Worm (Caenorhabditis elegans) whole organism, late embryonic: ENCODE measurements around the gene tmd-2.
A peak's percentile ranks its signal among the peaks of the same experiment; 100 is the strongest.
"Not testable (repeated sequence)": the region's sequence is repeated elsewhere in the genome, so short reads cannot be mapped to it uniquely, and the experiment has no call there.

ENCODE experiments used
- F13H6.1 ChIP-seq: sonication (generic microtip); optimal IDR thresholded peaks from 2 replicates; lab custom pipeline; 2016; ENCODE audit warnings: missing genetic modification characterization, missing compliant biosample characterization
- K09A11.1 ChIP-seq: sonication (generic microtip); optimal IDR thresholded peaks from 2 replicates; lab custom pipeline; 2017; ENCODE audit warnings: antibody characterized with exemption, mild to moderate bottlenecking, missing genetic modification characterization, missing compliant biosample characterization; ENCODE audit not compliant: insufficient read depth
- T23F11.4 ChIP-seq: fragments of 200-800 bp; sonication (Bioruptor generic); optimal IDR thresholded peaks from 2 replicates; lab custom pipeline; 2018; ENCODE audit warnings: mild to moderate bottlenecking, missing genetic modification characterization, missing compliant biosample characterization
- ahr-1 ChIP-seq: sonication (generic microtip); optimal IDR thresholded peaks from 2 replicates; lab custom pipeline; 2016; ENCODE audit warnings: missing genetic modification characterization, missing compliant biosample characterization
- ama-1 ChIP-seq: fragments of 150-350 bp; optimal IDR thresholded peaks from 2 replicates; lab custom pipeline; 2014
- ceh-14 ChIP-seq: sonication (generic microtip); optimal IDR thresholded peaks from 2 replicates; lab custom pipeline; 2016; ENCODE audit warnings: missing genotype, missing genetic modification characterization, missing compliant biosample characterization
- ceh-19 ChIP-seq: fragments of 200-800 bp; sonication (Bioruptor generic); optimal IDR thresholded peaks from 2 replicates; lab custom pipeline; 2018; ENCODE audit warnings: mild to moderate bottlenecking, missing genetic modification characterization, missing compliant biosample characterization
- ceh-22 ChIP-seq: sonication (generic microtip); optimal IDR thresholded peaks from 2 replicates; lab custom pipeline; 2017; ENCODE audit warnings: missing biosample characterization, missing genetic modification characterization
- ceh-30 ChIP-seq: fragments of 150-350 bp; optimal IDR thresholded peaks from 2 replicates; lab custom pipeline; 2014; ENCODE audit warnings: missing biosample characterization, missing genetic modification characterization
- ceh-31 ChIP-seq: sonication (generic microtip); optimal IDR thresholded peaks from 2 replicates; lab custom pipeline; 2016; ENCODE audit warnings: missing genetic modification characterization, missing compliant biosample characterization
- ceh-45 ChIP-seq: fragments of 200-800 bp; sonication (Bioruptor generic); IDR thresholded peaks from 2 replicates; pipeline ENCODE4 v1.3.6; 2022; ENCODE audit warnings: missing genetic modification reagents, missing genetic modification characterization, missing compliant biosample characterization
- ceh-6 ChIP-seq: fragments of 200-800 bp; sonication (Bioruptor generic); optimal IDR thresholded peaks from 2 replicates; lab custom pipeline; 2018; ENCODE audit warnings: mild to moderate bottlenecking, missing genetic modification characterization, missing compliant biosample characterization
- che-1 ChIP-seq: sonication (generic microtip); optimal IDR thresholded peaks from 2 replicates; lab custom pipeline; 2016; ENCODE audit warnings: mild to moderate bottlenecking, missing genetic modification characterization, missing compliant biosample characterization
- dmd-4 ChIP-seq: sonication (generic microtip); optimal IDR thresholded peaks from 2 replicates; lab custom pipeline; 2016; ENCODE audit warnings: borderline replicate concordance, missing genetic modification characterization, missing compliant biosample characterization
- elt-2 ChIP-seq: sonication (generic microtip); optimal IDR thresholded peaks from 2 replicates; lab custom pipeline; 2016; ENCODE audit warnings: missing genetic modification reagents, missing genetic modification characterization, missing compliant biosample characterization
- elt-4 ChIP-seq: sonication (generic microtip); optimal IDR thresholded peaks from 2 replicates; lab custom pipeline; 2016; ENCODE audit warnings: missing genetic modification characterization, missing compliant biosample characterization
- ets-4 ChIP-seq: sonication (generic microtip); optimal IDR thresholded peaks from 2 replicates; lab custom pipeline; 2016; ENCODE audit warnings: missing genetic modification characterization, missing compliant biosample characterization
- eyg-1 ChIP-seq: sonication (generic microtip); optimal IDR thresholded peaks from 2 replicates; lab custom pipeline; 2016; ENCODE audit warnings: missing genotype, missing genetic modification characterization, missing compliant biosample characterization
- gmeb-2 ChIP-seq: sonication (generic microtip); optimal IDR thresholded peaks from 2 replicates; lab custom pipeline; 2016; ENCODE audit warnings: missing genetic modification characterization, inconsistent platforms, missing compliant biosample characterization
- hlh-13 ChIP-seq: fragments of 200-800 bp; sonication (Bioruptor generic); optimal IDR thresholded peaks from 2 replicates; lab custom pipeline; 2018; ENCODE audit warnings: mild to moderate bottlenecking, missing genetic modification characterization, missing compliant biosample characterization
- hlh-15 ChIP-seq: sonication (generic microtip); optimal IDR thresholded peaks from 2 replicates; lab custom pipeline; 2016; ENCODE audit warnings: missing genetic modification characterization, missing compliant biosample characterization
- hlh-30 ChIP-seq: sonication (generic microtip); optimal IDR thresholded peaks from 2 replicates; lab custom pipeline; 2017; ENCODE audit warnings: antibody characterized with exemption, missing genetic modification characterization, missing compliant biosample characterization; ENCODE audit not compliant: insufficient read depth
- hlh-6 ChIP-seq: sonication (generic microtip); optimal IDR thresholded peaks from 2 replicates; lab custom pipeline; 2016; ENCODE audit warnings: missing genotype, missing genetic modification characterization, missing compliant biosample characterization
- hlh-8 ChIP-seq: sonication (generic microtip); optimal IDR thresholded peaks from 2 replicates; lab custom pipeline; 2016; ENCODE audit warnings: missing genotype, missing genetic modification characterization, missing compliant biosample characterization
- lim-6 ChIP-seq: sonication (generic microtip); optimal IDR thresholded peaks from 2 replicates; lab custom pipeline; 2016; ENCODE audit warnings: missing genetic modification characterization, missing compliant biosample characterization
- mec-3 ChIP-seq: sonication (generic microtip); optimal IDR thresholded peaks from 2 replicates; lab custom pipeline; 2016; ENCODE audit warnings: borderline replicate concordance, missing genetic modification characterization, missing compliant biosample characterization
- nhr-11 ChIP-seq: fragments of 150-350 bp; optimal IDR thresholded peaks from 2 replicates; lab custom pipeline; 2014; ENCODE audit warnings: missing biosample characterization, missing genetic modification characterization
- nhr-232 ChIP-seq: sonication (generic microtip); optimal IDR thresholded peaks from 2 replicates; lab custom pipeline; 2016; ENCODE audit warnings: missing genetic modification characterization, missing compliant biosample characterization
- npax-4 ChIP-seq: sonication (generic microtip); optimal IDR thresholded peaks from 2 replicates; lab custom pipeline; 2016; ENCODE audit warnings: missing genetic modification characterization, missing compliant biosample characterization
- pag-3 ChIP-seq: sonication (generic microtip); optimal IDR thresholded peaks from 2 replicates; lab custom pipeline; 2016; ENCODE audit warnings: missing compliant biosample characterization, missing genetic modification characterization, borderline replicate concordance
- pat-9 ChIP-seq: fragments of 200-800 bp; sonication (Bioruptor generic); optimal IDR thresholded peaks from 2 replicates; lab custom pipeline; 2018; ENCODE audit warnings: mild to moderate bottlenecking, missing genetic modification characterization, moderate library complexity, missing compliant biosample characterization
- pha-4 ChIP-seq: fragments of 150-350 bp; optimal IDR thresholded peaks from 2 replicates; lab custom pipeline; 2018; ENCODE audit warnings: missing biosample characterization, missing genetic modification reagents, missing genetic modification characterization
- pqm-1 ChIP-seq: sonication (generic microtip); optimal IDR thresholded peaks from 2 replicates; lab custom pipeline; 2016; ENCODE audit warnings: missing genetic modification characterization, missing compliant biosample characterization
- rnt-1 ChIP-seq: sonication (generic microtip); optimal IDR thresholded peaks from 2 replicates; lab custom pipeline; 2016; ENCODE audit warnings: missing genetic modification characterization, missing compliant biosample characterization
- syd-9 ChIP-seq: sonication (generic microtip); optimal IDR thresholded peaks from 2 replicates; lab custom pipeline; 2016; ENCODE audit warnings: mild to moderate bottlenecking, missing genetic modification characterization, moderate library complexity, missing compliant biosample characterization
- tbx-7 ChIP-seq: sonication (generic microtip); optimal IDR thresholded peaks from 2 replicates; lab custom pipeline; 2016; ENCODE audit warnings: missing genotype, missing genetic modification characterization, missing compliant biosample characterization
- ttx-3 ChIP-seq: sonication (generic microtip); optimal IDR thresholded peaks from 2 replicates; lab custom pipeline; 2016; ENCODE audit warnings: missing genetic modification reagents, missing genetic modification characterization, missing compliant biosample characterization
- unc-3 ChIP-seq, 2 experiments: fragments of 200-800 bp in 1 of 2; sonication (Bioruptor generic) in 1 of 2; sonication (generic microtip) in 1 of 2; conservative IDR thresholded peaks in 1 of 2; optimal IDR thresholded peaks in 1 of 2; 2 replicates each; pipeline versions ENCODE4 v1.3.6 to Lab custom; 2016 to 2022; ENCODE audit warnings: missing compliant biosample characterization in 2 of 2, missing genetic modification characterization in 2 of 2, missing genetic modification reagents in 1 of 2
- unc-55 ChIP-seq: sonication (generic microtip); optimal IDR thresholded peaks from 2 replicates; lab custom pipeline; 2017; ENCODE audit warnings: missing biosample characterization, missing genetic modification reagents, missing genetic modification characterization
- zip-5 ChIP-seq: sonication (generic microtip); optimal IDR thresholded peaks from 2 replicates; lab custom pipeline; 2016; ENCODE audit warnings: missing genetic modification characterization, missing compliant biosample characterization
- ztf-16 ChIP-seq: sonication (generic microtip); optimal IDR thresholded peaks from 2 replicates; lab custom pipeline; 2017; ENCODE audit warnings: missing genetic modification characterization, missing compliant biosample characterization

The tmd-2 gene

ce11 chrV:8307013-8307412, 27.4 kb upstream of the tmd-2 start:
- no peak for TF ChIP-seq npax-4 (tag; lab: Kevin White, UChicago)
- TF ChIP-seq syd-9 (tag; lab: Kevin White, UChicago): no peak
- TF ChIP-seq hlh-6 (tag; lab: Kevin White, UChicago): no peak
- no peak for TF ChIP-seq ceh-14 (tag; lab: Kevin White, UChicago)
- no peak for TF ChIP-seq T23F11.4 (GFP tag; lab: Kevin White, UChicago)
- TF ChIP-seq gmeb-2 (tag; lab: Kevin White, UChicago): no peak
- TF ChIP-seq unc-3 (GFP tag; conservative IDR thresholded peaks at IDR 0.05; lab: Robert Waterston, UW): no peak
- TF ChIP-seq unc-3 (tag; optimal IDR thresholded peaks at IDR 0.05; lab: Kevin White, UChicago): no peak
- no peak for TF ChIP-seq rnt-1 (tag; lab: Kevin White, UChicago)
- no peak for TF ChIP-seq pha-4 (tag; lab: Kevin White, UChicago)
- no peak for TF ChIP-seq ceh-30 (tag; lab: Kevin White, UChicago)
- TF ChIP-seq hlh-15 (tag; lab: Kevin White, UChicago): no peak
- no peak for TF ChIP-seq ceh-22 (tag; lab: Kevin White, UChicago)
- TF ChIP-seq elt-2: no peak
- TF ChIP-seq ceh-6 (GFP tag; lab: Kevin White, UChicago): no peak
- TF ChIP-seq pqm-1 (tag; lab: Kevin White, UChicago): no peak

DNA sequence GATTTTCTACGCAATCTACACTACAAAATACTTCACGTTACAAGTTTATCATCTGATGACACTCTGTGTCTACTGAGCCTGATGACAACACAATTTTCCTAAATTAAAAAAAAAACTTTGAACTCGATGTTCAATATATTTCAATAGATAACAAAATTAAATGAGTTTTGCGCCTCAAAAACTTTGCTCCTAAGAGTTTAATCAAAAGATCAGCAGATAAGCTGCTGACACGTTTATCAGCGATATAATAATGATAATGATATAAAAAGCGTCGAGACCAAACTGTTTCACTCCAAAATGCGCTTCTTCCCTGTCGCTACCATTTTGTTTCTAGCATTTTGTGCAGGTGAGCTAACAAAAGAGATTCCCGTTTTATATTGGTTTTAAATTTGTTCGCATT, 26.8 kb upstream of the tmd-2 start, which contains the start of gene clec-218:
Gene clec-218, plus strand, starts transcription at position 262 of the 400 bp plus-strand sequence.
- TF ChIP-seq ets-4: no peak
- TF ChIP-seq che-1: no peak
- no peak for TF ChIP-seq K09A11.1 (tag; lab: Kevin White, UChicago)
- no peak for TF ChIP-seq hlh-30 (tag; lab: Kevin White, UChicago)
- TF ChIP-seq hlh-8 (tag; lab: Kevin White, UChicago): no peak
- no peak for TF ChIP-seq ttx-3
- no peak for TF ChIP-seq ztf-16
- TF ChIP-seq hlh-13 (GFP tag; lab: Kevin White, UChicago): no peak

DNA sequence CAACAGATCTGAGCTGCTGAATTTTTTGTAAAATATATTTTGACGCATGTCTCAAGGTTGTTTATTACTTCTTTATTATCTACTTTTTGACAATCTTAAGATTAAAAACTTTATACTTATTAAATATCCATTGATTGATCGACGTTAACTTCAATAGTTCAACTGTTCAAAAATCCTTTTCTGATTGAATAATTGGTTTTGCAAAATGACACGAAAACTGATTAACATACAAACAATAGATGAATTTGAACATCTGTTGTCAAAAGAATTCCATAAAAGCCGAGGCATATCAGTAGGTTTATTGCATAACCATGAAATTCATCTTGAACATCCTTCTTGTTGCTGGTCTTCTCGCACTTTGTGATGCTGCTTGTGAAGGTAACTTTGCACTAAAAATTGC, 23.2 kb upstream of the tmd-2 start, which contains the start of gene W02D7.12:
Gene W02D7.12, plus strand, starts transcription at position 301 of the 400 bp plus-strand sequence.
- TF ChIP-seq syd-9 (tag; lab: Kevin White, UChicago) (no peak), zip-5 (tag; lab: Kevin White, UChicago) (no peak), hlh-30 (tag; lab: Kevin White, UChicago) (no peak), lim-6 (tag; lab: Kevin White, UChicago) (no peak), hlh-15 (tag; lab: Kevin White, UChicago) (no peak), F13H6.1 (tag; lab: Kevin White, UChicago) (no peak), hlh-13 (GFP tag; lab: Kevin White, UChicago) (no peak), nhr-11 (tag; lab: Kevin White, UChicago) (no peak), ttx-3 (no peak), eyg-1 (tag; lab: Kevin White, UChicago) (no peak), unc-3 (GFP tag; conservative IDR thresholded peaks at IDR 0.05; lab: Robert Waterston, UW) (no peak), unc-3 (tag; optimal IDR thresholded peaks at IDR 0.05; lab: Kevin White, UChicago) (no peak), ceh-19 (no peak)

ce11 chrV:8314782-8315181, 19.7 kb upstream of the tmd-2 start:
- TF ChIP-seq ceh-45 (GFP tag; lab: Robert Waterston, UW) (peak; percentile 58), unc-3 (GFP tag; conservative IDR thresholded peaks at IDR 0.05; lab: Robert Waterston, UW) (0 out of 2 replicates have a peak, but pooled peaks have one; percentile 25)
- not testable (repeated sequence) for TF ChIP-seq unc-3 (tag; optimal IDR thresholded peaks at IDR 0.05; lab: Kevin White, UChicago)

- no peak for TF ChIP-seq ahr-1 (tag; lab: Kevin White, UChicago)
- TF ChIP-seq pag-3: no peak
- no peak for TF ChIP-seq nhr-232
- no peak for TF ChIP-seq unc-55 (GFP tag; lab: Kevin White, UChicago)
- no peak for TF ChIP-seq mec-3 (tag; lab: Kevin White, UChicago)
- TF ChIP-seq hlh-15 (tag; lab: Kevin White, UChicago): no peak
- no peak for TF ChIP-seq dmd-4 (tag; lab: Kevin White, UChicago)
- no peak for TF ChIP-seq ama-1 (lab: Kevin White, UChicago)
- no peak for TF ChIP-seq ceh-31
- no peak for TF ChIP-seq tbx-7 (tag; lab: Kevin White, UChicago)
- no peak for TF ChIP-seq elt-2
- no peak for TF ChIP-seq pqm-1 (tag; lab: Kevin White, UChicago)
- no peak for TF ChIP-seq ceh-6 (GFP tag; lab: Kevin White, UChicago)
- no peak for TF ChIP-seq ets-4
- TF ChIP-seq pat-9 (tag; lab: Kevin White, UChicago): no peak
- no peak for TF ChIP-seq elt-4
- TF ChIP-seq, all 69 proteins: peak for 0
These were observed 16.3 kb upstream of the tmd-2 start, which contains the start of gene clec-219 for ce11 chrV:8318135-8318534. Gene clec-219, plus strand, starts transcription at chrV:8318435.
